Worm (Caenorhabditis elegans) whole organism, young adult: ENCODE results near the gene F35C5.3.
A peak's percentile ranks its signal among the peaks of the same experiment; 100 is the strongest.

ENCODE experiments used
- F37B4.10 ChIP-seq: fragments of 200-800 bp; sonication (Bioruptor generic); IDR thresholded peaks from 2 replicates; pipeline ENCODE4 v1.3.6; 2022; ENCODE audit warnings: missing genetic modification characterization, missing compliant biosample characterization
- F49E8.2 ChIP-seq: sonication (generic microtip); optimal IDR thresholded peaks from 3 replicates; lab custom pipeline; 2017; ENCODE audit warnings: missing genetic modification characterization, mild to moderate bottlenecking, missing compliant biosample characterization, antibody characterized with exemption, moderate library complexity; ENCODE audit not compliant: insufficient read depth
- F57C9.4 ChIP-seq: sonication (generic microtip); optimal IDR thresholded peaks from 2 replicates; lab custom pipeline; 2017; ENCODE audit warnings: mild to moderate bottlenecking, missing genetic modification characterization, missing compliant biosample characterization
- Y53F4B.3 ChIP-seq: fragments of 200-800 bp; sonication (Bioruptor generic); IDR thresholded peaks from 2 replicates; pipeline ENCODE4 v1.3.6; 2022; ENCODE audit warnings: missing genetic modification reagents, missing genetic modification characterization, missing compliant biosample characterization
- Y56A3A.18 ChIP-seq: fragments of 200-800 bp; sonication (Bioruptor generic); IDR thresholded peaks from 2 replicates; pipeline ENCODE4 v1.3.6; 2022; ENCODE audit warnings: missing genetic modification reagents, missing genetic modification characterization, missing compliant biosample characterization
- Y79H2A.3 ChIP-seq: fragments of 200-800 bp; sonication (Bioruptor generic); conservative IDR thresholded peaks from 2 replicates; pipeline ENCODE4 v1.3.6; 2022; ENCODE audit warnings: missing genetic modification reagents, missing genetic modification characterization, missing compliant biosample characterization
- aptf-2 ChIP-seq: fragments of 200-800 bp; sonication (Bioruptor generic); conservative IDR thresholded peaks from 2 replicates; pipeline ENCODE4 v1.3.6; 2022; ENCODE audit warnings: missing genetic modification reagents, missing genetic modification characterization, missing compliant biosample characterization
- aptf-3 ChIP-seq: fragments of 200-800 bp; sonication (Bioruptor generic); IDR thresholded peaks from 2 replicates; pipeline ENCODE4 v1.3.6; 2022; ENCODE audit warnings: missing genetic modification characterization, missing compliant biosample characterization
- ceh-91 ChIP-seq: fragments of 200-800 bp; sonication (Bioruptor generic); IDR thresholded peaks from 2 replicates; pipeline ENCODE4 v1.3.6; 2022; ENCODE audit warnings: missing genetic modification reagents, missing genetic modification characterization, missing compliant biosample characterization
- dpff-1 ChIP-seq: sonication (generic microtip); optimal IDR thresholded peaks from 2 replicates; lab custom pipeline; 2017; ENCODE audit warnings: mild to moderate bottlenecking, missing genetic modification characterization, missing compliant biosample characterization
- egl-44 ChIP-seq: fragments of 200-800 bp; sonication (Bioruptor generic); IDR thresholded peaks from 2 replicates; pipeline ENCODE4 v1.3.6; 2022; ENCODE audit warnings: missing genetic modification reagents, missing genetic modification characterization, missing compliant biosample characterization
- ets-4 ChIP-seq: fragments of 200-800 bp; sonication (Bioruptor generic); optimal IDR thresholded peaks from 2 replicates; lab custom pipeline; 2018; ENCODE audit warnings: mild to moderate bottlenecking, missing genetic modification characterization, missing compliant biosample characterization
- him-1 ChIP-seq: sonication (generic microtip); optimal IDR thresholded peaks from 2 replicates; lab custom pipeline; 2016; ENCODE audit warnings: missing genotype, missing genetic modification reagents, missing genetic modification characterization, missing compliant biosample characterization
- hlh-12 ChIP-seq: sonication (generic microtip); optimal IDR thresholded peaks from 2 replicates; lab custom pipeline; 2016; ENCODE audit warnings: missing genetic modification characterization, missing compliant biosample characterization
- hmg-1.2 ChIP-seq: fragments of 200-800 bp; sonication (Bioruptor generic); IDR thresholded peaks from 2 replicates; pipeline ENCODE4 v1.3.6; 2022; ENCODE audit warnings: missing genetic modification reagents, missing genetic modification characterization, missing compliant biosample characterization
- hrde-1 ChIP-seq: sonication (generic microtip); optimal IDR thresholded peaks from 2 replicates; lab custom pipeline; 2016; ENCODE audit warnings: missing genetic modification characterization, mild to moderate bottlenecking, missing compliant biosample characterization, moderate library complexity, missing genotype, missing genetic modification reagents, borderline replicate concordance
- hsf-1 ChIP-seq: fragments of 200-800 bp; sonication (Bioruptor generic); IDR thresholded peaks from 2 replicates; pipeline ENCODE4 v1.3.6; 2022; ENCODE audit warnings: missing genetic modification reagents, missing genetic modification characterization, missing compliant biosample characterization
- let-607 ChIP-seq, 2 experiments: fragments of 200-800 bp in 1 of 2; sonication (Bioruptor generic) in 1 of 2; sonication (generic microtip) in 1 of 2; optimal IDR thresholded peaks; 2 replicates each; lab custom pipeline; 2016 to 2018; ENCODE audit warnings: mild to moderate bottlenecking in 2 of 2, missing compliant biosample characterization in 2 of 2, missing genetic modification characterization in 2 of 2, moderate library complexity in 2 of 2, missing genotype in 1 of 2
- lin-26 ChIP-seq: fragments of 200-800 bp; sonication (Bioruptor generic); IDR thresholded peaks from 2 replicates; pipeline ENCODE4 v1.3.6; 2022; ENCODE audit warnings: missing genetic modification reagents, missing genetic modification characterization, missing compliant biosample characterization
- lin-40 ChIP-seq: sonication (generic microtip); optimal IDR thresholded peaks from 2 replicates; lab custom pipeline; 2016; ENCODE audit warnings: missing genetic modification characterization, mild to moderate bottlenecking, missing compliant biosample characterization, missing genotype, missing genetic modification reagents
- madf-8 ChIP-seq: fragments of 200-800 bp; sonication (Bioruptor generic); conservative IDR thresholded peaks from 2 replicates; pipeline ENCODE4 v1.3.6; 2022; ENCODE audit warnings: missing genetic modification reagents, missing genetic modification characterization, missing compliant biosample characterization
- nhr-27 ChIP-seq: fragments of 200-800 bp; sonication (Bioruptor generic); optimal IDR thresholded peaks from 2 replicates; lab custom pipeline; 2018; ENCODE audit warnings: mild to moderate bottlenecking, missing genetic modification characterization, moderate library complexity, missing compliant biosample characterization
- nhr-80 ChIP-seq: sonication (generic microtip); optimal IDR thresholded peaks from 2 replicates; lab custom pipeline; 2016; ENCODE audit warnings: missing genetic modification characterization, missing compliant biosample characterization
- rec-8 ChIP-seq, 2 experiments: sonication (generic microtip); optimal IDR thresholded peaks; 2 replicates each; lab custom pipeline; 2016; ENCODE audit warnings: mild to moderate bottlenecking in 2 of 2, missing genetic modification characterization in 2 of 2, missing genetic modification reagents in 2 of 2, missing genotype in 2 of 2, missing biosample characterization in 1 of 2, missing compliant biosample characterization in 1 of 2, moderate library complexity in 1 of 2
- repo-1 ChIP-seq: sonication (generic microtip); optimal IDR thresholded peaks from 2 replicates; lab custom pipeline; 2017; ENCODE audit warnings: mild to moderate bottlenecking, missing genetic modification characterization, missing compliant biosample characterization
- rpc-1 ChIP-seq, 2 experiments: fragments of 150-350 bp in 1 of 2; sonication (generic microtip) in 1 of 2; optimal IDR thresholded peaks; 2 replicates each; lab custom pipeline; 2014 to 2018; ENCODE audit warnings: missing biosample characterization in 1 of 2, missing genetic modification characterization in 1 of 2, missing genetic modification reagents in 1 of 2, missing genotype in 1 of 2
- sdz-38 ChIP-seq: sonication (generic microtip); optimal IDR thresholded peaks from 2 replicates; lab custom pipeline; 2016; ENCODE audit warnings: missing genotype, missing genetic modification characterization, missing compliant biosample characterization
- snpc-1.1 ChIP-seq: sonication (generic microtip); optimal IDR thresholded peaks from 2 replicates; lab custom pipeline; 2017; ENCODE audit warnings: missing genetic modification characterization, mild to moderate bottlenecking, missing compliant biosample characterization, antibody characterized with exemption, moderate library complexity, missing genotype, missing genetic modification reagents; ENCODE audit not compliant: insufficient read depth
- snpc-1.3 ChIP-seq: sonication (generic microtip); optimal IDR thresholded peaks from 2 replicates; lab custom pipeline; 2017; ENCODE audit warnings: missing genetic modification characterization, mild to moderate bottlenecking, missing compliant biosample characterization, antibody characterized with exemption, moderate library complexity, missing genotype, missing genetic modification reagents; ENCODE audit not compliant: insufficient read depth
- somi-1 ChIP-seq: fragments of 200-800 bp; sonication (Bioruptor generic); optimal IDR thresholded peaks from 2 replicates; lab custom pipeline; 2018; ENCODE audit warnings: mild to moderate bottlenecking, missing genetic modification characterization, missing compliant biosample characterization
- ztf-18 ChIP-seq: sonication (generic microtip); optimal IDR thresholded peaks from 2 replicates; lab custom pipeline; 2016; ENCODE audit warnings: missing genotype, mild to moderate bottlenecking, missing genetic modification characterization, missing compliant biosample characterization
- ztf-22 ChIP-seq: fragments of 200-800 bp; sonication (Bioruptor generic); optimal IDR thresholded peaks from 2 replicates; lab custom pipeline; 2018; ENCODE audit warnings: mild to moderate bottlenecking, missing genetic modification characterization, moderate library complexity, missing compliant biosample characterization

F35C5.3 gene

DNA sequence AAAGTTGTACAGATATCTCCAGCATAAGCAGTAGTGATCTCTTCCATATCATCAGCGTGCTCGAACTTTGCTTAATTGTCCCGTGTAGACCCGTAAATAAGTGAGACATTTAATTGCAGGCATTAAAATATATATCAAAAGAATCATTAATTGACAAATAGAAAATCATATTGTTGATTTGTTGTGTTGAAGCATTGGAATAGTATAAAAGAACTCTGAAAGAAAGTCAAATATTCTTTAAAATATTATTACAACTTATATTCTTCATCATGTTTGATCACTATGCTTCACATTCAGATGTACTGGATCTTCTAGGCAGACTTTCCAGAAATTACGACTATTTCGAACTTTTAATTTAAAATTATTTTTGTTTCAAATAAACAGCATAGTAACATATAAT, 37.0 kb downstream of the F35C5.3 start, which contains the start of gene F58G1.8:
TSS of gene F58G1.8 (minus strand) at position 101 of the 400 bp plus-strand sequence.
- TF ChIP-seq madf-8 (GFP tag; lab: Robert Waterston, UW) (no peak), ceh-91 (no peak), sdz-38 (tag; lab: Kevin White, UChicago) (no peak), ztf-22 (GFP tag; lab: Kevin White, UChicago) (no peak), aptf-2 (GFP tag; lab: Robert Waterston, UW) (no peak), ztf-18 (tag; lab: Kevin White, UChicago) (no peak), hsf-1 (GFP tag; lab: Robert Waterston, UW) (no peak), hlh-12 (tag; lab: Kevin White, UChicago) (no peak), F37B4.10 (GFP tag; lab: Robert Waterston, UW) (no peak), aptf-3 (GFP tag; lab: Robert Waterston, UW) (no peak)

DNA sequence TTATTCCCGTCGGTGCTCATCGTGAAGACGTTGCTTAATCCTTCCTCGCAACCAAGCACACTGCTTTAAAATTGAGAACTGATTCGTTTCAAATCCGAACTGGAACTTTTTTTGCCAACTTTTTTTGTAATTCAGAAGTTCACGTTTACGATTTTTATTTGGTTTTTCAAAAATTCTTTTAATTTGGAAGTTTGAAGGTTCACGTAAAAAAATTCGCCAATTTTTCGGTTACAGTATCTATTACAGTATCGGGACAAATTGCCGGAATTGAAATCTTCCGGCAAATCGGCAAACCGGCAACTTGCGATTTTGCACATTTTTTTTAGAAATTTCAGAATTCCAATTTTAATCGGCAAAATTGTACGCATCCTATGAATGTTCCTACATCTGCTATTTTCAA, 39.7 kb downstream of the F35C5.3 start, which contains the start of gene F58G1.3:
TSS of gene F58G1.3 (minus strand) at position 101 of the 400 bp plus-strand sequence.
- no peak for TF ChIP-seq nhr-80 (tag; lab: Kevin White, UChicago)
- TF ChIP-seq F57C9.4: no peak
- no peak for TF ChIP-seq snpc-1.1 (tag; lab: Kevin White, UChicago)
- no peak for TF ChIP-seq rpc-1 (optimal IDR thresholded peaks at IDR 0.05; lab: Kevin White, UChicago)
- no peak for TF ChIP-seq rpc-1 (tag; optimal IDR thresholded peaks at IDR 0.05; lab: Kevin White, UChicago)
- no peak for TF ChIP-seq F49E8.2 (tag; lab: Kevin White, UChicago)
- TF ChIP-seq dpff-1 (tag; lab: Kevin White, UChicago): no peak
- no peak for TF ChIP-seq egl-44
- TF ChIP-seq him-1 (tag; lab: Kevin White, UChicago): no peak
- TF ChIP-seq Y56A3A.18 (GFP tag; lab: Robert Waterston, UW): no peak
- no peak for TF ChIP-seq hrde-1 (tag; lab: Kevin White, UChicago)
- TF ChIP-seq lin-40 (tag; lab: Kevin White, UChicago): no peak
- no peak for TF ChIP-seq hmg-1.2 (GFP tag; lab: Robert Waterston, UW)
- TF ChIP-seq nhr-27 (tag; lab: Kevin White, UChicago): no peak
- TF ChIP-seq Y53F4B.3: no peak
- TF ChIP-seq ztf-18 (tag; lab: Kevin White, UChicago): no peak
- TF ChIP-seq rec-8 (tag; optimal IDR thresholded peaks at IDR 0.05; lab: Kevin White, UChicago): no peak
- TF ChIP-seq repo-1 (tag; lab: Kevin White, UChicago): no peak
- TF ChIP-seq somi-1 (GFP tag; lab: Kevin White, UChicago): no peak

DNA sequence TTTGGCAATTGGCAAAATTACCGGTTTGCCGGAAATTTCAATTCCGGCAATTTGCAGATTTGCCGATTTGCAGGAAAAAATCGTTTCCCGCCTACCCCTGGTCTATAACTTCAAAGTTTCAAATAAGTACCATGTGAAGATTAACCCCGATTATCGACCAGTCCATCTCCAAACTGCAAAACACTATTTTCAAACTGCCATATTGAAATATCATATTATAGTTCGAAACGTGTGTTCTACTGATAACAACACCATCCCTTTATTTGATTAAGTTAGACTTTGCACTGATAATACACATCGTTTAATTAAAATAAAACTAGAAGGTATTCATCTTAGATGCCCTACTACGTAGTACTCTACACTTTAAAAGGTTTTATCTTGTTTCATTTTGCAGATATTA, 41.6 kb downstream of the F35C5.3 start:
- TF ChIP-seq Y53F4B.3 (no peak), somi-1 (GFP tag; lab: Kevin White, UChicago) (no peak), snpc-1.3 (tag; lab: Kevin White, UChicago) (no peak), nhr-80 (tag; lab: Kevin White, UChicago) (peak; percentile 33)

DNA sequence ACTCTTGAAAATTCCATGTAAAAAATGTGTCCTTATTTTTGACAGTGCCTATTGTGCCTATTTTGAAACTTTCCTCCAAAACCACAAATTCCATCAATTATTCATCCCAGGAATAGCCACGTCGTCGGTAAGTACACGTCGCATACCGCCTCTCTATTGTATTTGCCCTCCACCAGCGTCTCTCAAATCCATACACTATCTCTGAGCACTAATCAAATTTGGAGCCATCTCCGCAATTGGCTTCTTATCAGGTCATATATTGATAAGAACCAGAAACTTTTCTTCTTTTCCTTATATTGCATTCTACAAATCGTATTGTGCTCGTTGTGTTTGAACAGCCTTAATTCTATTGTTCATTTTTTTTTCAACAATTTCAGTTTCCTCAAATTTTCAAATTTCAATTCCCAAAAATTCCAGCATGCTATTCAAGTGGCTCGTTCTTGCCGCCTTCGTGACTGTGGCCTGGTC, 42.9 kb downstream of the F35C5.3 start, which contains the start of gene dct-18:
TSS of gene dct-18 (plus strand) at position 418 of the 468 bp plus-strand sequence.
- TF ChIP-seq madf-8 (GFP tag; lab: Robert Waterston, UW) (no peak), lin-26 (GFP tag; lab: Robert Waterston, UW) (no peak), nhr-80 (tag; lab: Kevin White, UChicago) (peak; percentile 77), Y79H2A.3 (GFP tag; lab: Robert Waterston, UW) (no peak), let-607 (tag; optimal IDR thresholded peaks at IDR 0.05; lab: Kevin White, UChicago) (peak; percentile 47 to 60), ets-4 (GFP tag; lab: Kevin White, UChicago) (peak; percentile 1)
- TF ChIP-seq, all 124 proteins: peak for 3
